Worm (Caenorhabditis elegans) whole organism, young adult: ENCODE results near the gene pro-1.

Source experiments
- B0035.1 ChIP-seq: sonication (generic microtip); optimal IDR thresholded peaks from 2 replicates; lab custom pipeline; 2016; ENCODE audit warnings: missing genetic modification characterization, mild to moderate bottlenecking, missing compliant biosample characterization, missing genotype, missing genetic modification reagents
- B0261.1 ChIP-seq: sonication (generic microtip); optimal IDR thresholded peaks from 2 replicates; lab custom pipeline; 2016; ENCODE audit warnings: mild to moderate bottlenecking, missing genetic modification characterization, moderate library complexity, missing compliant biosample characterization
- B0336.3 ChIP-seq: fragments of 200-800 bp; sonication (Bioruptor generic); IDR thresholded peaks from 2 replicates; pipeline ENCODE4 v1.3.6; 2022; ENCODE audit warnings: missing genetic modification characterization, missing compliant biosample characterization
- D2030.7 ChIP-seq: fragments of 200-800 bp; sonication (Bioruptor generic); IDR thresholded peaks from 2 replicates; pipeline ENCODE4 v1.3.6; 2022; ENCODE audit warnings: missing genetic modification reagents, missing genetic modification characterization, missing compliant biosample characterization
- F10E7.11 ChIP-seq: sonication (generic microtip); optimal IDR thresholded peaks from 2 replicates; lab custom pipeline; 2017; ENCODE audit warnings: mild to moderate bottlenecking, missing genetic modification characterization, moderate library complexity, missing compliant biosample characterization
- F22D6.2 ChIP-seq: sonication (generic microtip); optimal IDR thresholded peaks from 2 replicates; lab custom pipeline; 2016; ENCODE audit warnings: mild to moderate bottlenecking, missing genetic modification characterization, missing compliant biosample characterization
- F33H1.4 ChIP-seq: fragments of 200-800 bp; sonication (Bioruptor generic); IDR thresholded peaks from 2 replicates; pipeline ENCODE4 v1.3.6; 2022; ENCODE audit warnings: missing genetic modification reagents, missing genetic modification characterization, missing compliant biosample characterization
- F39B2.1 ChIP-seq: fragments of 200-800 bp; sonication (Bioruptor generic); IDR thresholded peaks from 2 replicates; pipeline ENCODE4 v1.3.6; 2022; ENCODE audit warnings: missing genetic modification reagents, missing genetic modification characterization, missing compliant biosample characterization
- F52B5.7 ChIP-seq: sonication (generic microtip); optimal IDR thresholded peaks from 2 replicates; lab custom pipeline; 2016; ENCODE audit warnings: mild to moderate bottlenecking, missing genetic modification characterization, missing compliant biosample characterization
- K11D2.4 ChIP-seq: fragments of 200-800 bp; sonication (Bioruptor generic); IDR thresholded peaks from 2 replicates; pipeline ENCODE4 v1.3.6; 2022; ENCODE audit warnings: missing genetic modification reagents, missing genetic modification characterization, missing compliant biosample characterization
- K12H6.12 ChIP-seq: fragments of 200-800 bp; sonication (Bioruptor generic); optimal IDR thresholded peaks from 2 replicates; lab custom pipeline; 2018; ENCODE audit warnings: mild to moderate bottlenecking, missing genetic modification characterization, missing compliant biosample characterization
- T26A5.8 ChIP-seq: sonication (generic microtip); optimal IDR thresholded peaks from 2 replicates; lab custom pipeline; 2016; ENCODE audit warnings: missing genetic modification characterization, missing compliant biosample characterization
- Y53F4B.3 ChIP-seq: fragments of 200-800 bp; sonication (Bioruptor generic); IDR thresholded peaks from 2 replicates; pipeline ENCODE4 v1.3.6; 2022; ENCODE audit warnings: missing genetic modification reagents, missing genetic modification characterization, missing compliant biosample characterization
- Y79H2A.3 ChIP-seq: fragments of 200-800 bp; sonication (Bioruptor generic); conservative IDR thresholded peaks from 2 replicates; pipeline ENCODE4 v1.3.6; 2022; ENCODE audit warnings: missing genetic modification reagents, missing genetic modification characterization, missing compliant biosample characterization
- akir-1 ChIP-seq: fragments of 200-800 bp; sonication (Bioruptor generic); optimal IDR thresholded peaks from 2 replicates; lab custom pipeline; 2018; ENCODE audit warnings: mild to moderate bottlenecking, missing genetic modification characterization, moderate library complexity, missing compliant biosample characterization
- ama-1 ChIP-seq, 3 experiments: fragments of 150-350 bp in 1 of 3; sonication (generic microtip) in 2 of 3; optimal IDR thresholded peaks; 2 replicates each; lab custom pipeline; 2014 to 2018; ENCODE audit warnings: missing biosample characterization in 2 of 3, missing genetic modification characterization in 2 of 3, missing genetic modification reagents in 2 of 3
- attf-5 ChIP-seq: fragments of 200-800 bp; sonication (Bioruptor generic); optimal IDR thresholded peaks from 2 replicates; lab custom pipeline; 2018; ENCODE audit warnings: mild to moderate bottlenecking, missing genetic modification characterization, missing compliant biosample characterization
- ceh-100 ChIP-seq: fragments of 200-800 bp; sonication (Bioruptor generic); IDR thresholded peaks from 2 replicates; pipeline ENCODE4 v1.3.6; 2022; ENCODE audit warnings: missing genetic modification reagents, missing genetic modification characterization, missing compliant biosample characterization
- ceh-27 ChIP-seq: fragments of 200-800 bp; sonication (Bioruptor generic); optimal IDR thresholded peaks from 2 replicates; lab custom pipeline; 2018; ENCODE audit warnings: mild to moderate bottlenecking, missing genetic modification characterization, moderate library complexity, missing compliant biosample characterization
- ceh-91 ChIP-seq: fragments of 200-800 bp; sonication (Bioruptor generic); IDR thresholded peaks from 2 replicates; pipeline ENCODE4 v1.3.6; 2022; ENCODE audit warnings: missing genetic modification reagents, missing genetic modification characterization, missing compliant biosample characterization
- die-1 ChIP-seq: sonication (generic microtip); optimal IDR thresholded peaks from 2 replicates; lab custom pipeline; 2016; ENCODE audit warnings: missing genotype, mild to moderate bottlenecking, missing genetic modification characterization, missing compliant biosample characterization
- dox-1 ChIP-seq: fragments of 200-800 bp; sonication (Bioruptor generic); IDR thresholded peaks from 2 replicates; pipeline ENCODE4 v1.3.6; 2022; ENCODE audit warnings: missing genetic modification reagents, missing genetic modification characterization, missing compliant biosample characterization
- dpff-1 ChIP-seq: sonication (generic microtip); optimal IDR thresholded peaks from 2 replicates; lab custom pipeline; 2017; ENCODE audit warnings: mild to moderate bottlenecking, missing genetic modification characterization, missing compliant biosample characterization
- efl-1 ChIP-seq: fragments of 150-350 bp; optimal IDR thresholded peaks from 2 replicates; lab custom pipeline; 2014; ENCODE audit warnings: missing biosample characterization, missing genetic modification reagents, missing genetic modification characterization
- egl-18 ChIP-seq: fragments of 200-800 bp; sonication (Bioruptor generic); IDR thresholded peaks from 2 replicates; pipeline ENCODE4 v1.3.6; 2022; ENCODE audit warnings: missing genetic modification reagents, missing genetic modification characterization, missing compliant biosample characterization
- ets-4 ChIP-seq: fragments of 200-800 bp; sonication (Bioruptor generic); optimal IDR thresholded peaks from 2 replicates; lab custom pipeline; 2018; ENCODE audit warnings: mild to moderate bottlenecking, missing genetic modification characterization, missing compliant biosample characterization
- hlh-12 ChIP-seq: sonication (generic microtip); optimal IDR thresholded peaks from 2 replicates; lab custom pipeline; 2016; ENCODE audit warnings: missing genetic modification characterization, missing compliant biosample characterization
- hmg-20 ChIP-seq: fragments of 200-800 bp; sonication (Bioruptor generic); IDR thresholded peaks from 2 replicates; pipeline ENCODE4 v1.3.6; 2022; ENCODE audit warnings: missing genetic modification reagents, missing genetic modification characterization, missing compliant biosample characterization
- hsf-1 ChIP-seq: fragments of 200-800 bp; sonication (Bioruptor generic); IDR thresholded peaks from 2 replicates; pipeline ENCODE4 v1.3.6; 2022; ENCODE audit warnings: missing genetic modification reagents, missing genetic modification characterization, missing compliant biosample characterization
- lin-40 ChIP-seq: sonication (generic microtip); optimal IDR thresholded peaks from 2 replicates; lab custom pipeline; 2016; ENCODE audit warnings: missing genetic modification characterization, mild to moderate bottlenecking, missing compliant biosample characterization, missing genotype, missing genetic modification reagents
- lir-1 ChIP-seq: fragments of 200-800 bp; sonication (Bioruptor generic); conservative IDR thresholded peaks from 2 replicates; pipeline ENCODE4 v1.3.6; 2022; ENCODE audit warnings: missing genetic modification reagents, missing genetic modification characterization, missing compliant biosample characterization
- lsl-1 ChIP-seq: fragments of 200-800 bp; sonication (Bioruptor generic); optimal IDR thresholded peaks from 2 replicates; lab custom pipeline; 2018; ENCODE audit warnings: mild to moderate bottlenecking, missing genetic modification characterization, moderate library complexity, missing compliant biosample characterization
- madf-10 ChIP-seq: sonication (generic microtip); optimal IDR thresholded peaks from 2 replicates; lab custom pipeline; 2016; ENCODE audit warnings: mild to moderate bottlenecking, missing genetic modification characterization, missing compliant biosample characterization
- madf-3 ChIP-seq: fragments of 200-800 bp; sonication (Bioruptor generic); IDR thresholded peaks from 2 replicates; pipeline ENCODE4 v1.3.6; 2022; ENCODE audit warnings: missing genetic modification reagents, missing genetic modification characterization, missing compliant biosample characterization
- mcd-1 ChIP-seq: fragments of 200-800 bp; sonication (Bioruptor generic); IDR thresholded peaks from 2 replicates; pipeline ENCODE4 v1.3.6; 2022; ENCODE audit warnings: missing genetic modification reagents, missing genetic modification characterization, missing compliant biosample characterization
- mxl-1 ChIP-seq: sonication (generic microtip); optimal IDR thresholded peaks from 2 replicates; lab custom pipeline; 2016; ENCODE audit warnings: missing genetic modification characterization, missing compliant biosample characterization
- nfyb-1 ChIP-seq: fragments of 200-800 bp; sonication (Bioruptor generic); IDR thresholded peaks from 2 replicates; pipeline ENCODE4 v1.3.6; 2022; ENCODE audit warnings: missing genetic modification reagents, missing genetic modification characterization, missing compliant biosample characterization
- nhr-120 ChIP-seq: fragments of 200-800 bp; sonication (Bioruptor generic); IDR thresholded peaks from 2 replicates; pipeline ENCODE4 v1.3.6; 2022; ENCODE audit warnings: missing genetic modification characterization, missing compliant biosample characterization
- pha-4 ChIP-seq: fragments of 150-350 bp; sonication (generic microtip); optimal IDR thresholded peaks from 2 replicates; lab custom pipeline; 2014; ENCODE audit warnings: missing biosample characterization, missing genetic modification reagents, missing genetic modification characterization
- rpc-1 ChIP-seq, 2 experiments: fragments of 150-350 bp in 1 of 2; sonication (generic microtip) in 1 of 2; optimal IDR thresholded peaks; 2 replicates each; lab custom pipeline; 2014 to 2018; ENCODE audit warnings: missing biosample characterization in 1 of 2, missing genetic modification characterization in 1 of 2, missing genetic modification reagents in 1 of 2, missing genotype in 1 of 2
- sea-2 ChIP-seq: fragments of 200-800 bp; sonication (Bioruptor generic); IDR thresholded peaks from 2 replicates; pipeline ENCODE4 v1.3.6; 2022; ENCODE audit warnings: missing genetic modification characterization, missing compliant biosample characterization
- snpc-1.1 ChIP-seq: sonication (generic microtip); optimal IDR thresholded peaks from 2 replicates; lab custom pipeline; 2017; ENCODE audit warnings: missing genetic modification characterization, mild to moderate bottlenecking, missing compliant biosample characterization, antibody characterized with exemption, moderate library complexity, missing genotype, missing genetic modification reagents; ENCODE audit not compliant: insufficient read depth
- snpc-4 ChIP-seq, 5 experiments: fragments of 150-350 bp in 1 of 5; sonication (generic microtip) in 4 of 5; optimal IDR thresholded peaks; 2 replicates each; lab custom pipeline; 2014 to 2018; ENCODE audit warnings: missing genetic modification characterization in 5 of 5, missing biosample characterization in 3 of 5, antibody characterized with exemption in 2 of 5, mild to moderate bottlenecking in 2 of 5, missing compliant biosample characterization in 2 of 5, missing genotype in 2 of 5, moderate library complexity in 2 of 5, missing genetic modification reagents in 1 of 5
- tbx-9 ChIP-seq: sonication (generic microtip); optimal IDR thresholded peaks from 2 replicates; lab custom pipeline; 2016; ENCODE audit warnings: borderline replicate concordance, missing genetic modification characterization, inconsistent platforms, missing compliant biosample characterization
- tlf-1 ChIP-seq: fragments of 200-800 bp; sonication (Bioruptor generic); optimal IDR thresholded peaks from 2 replicates; lab custom pipeline; 2018; ENCODE audit warnings: mild to moderate bottlenecking, missing genetic modification characterization, missing compliant biosample characterization

Gene pro-1

ce11 chrII:10548778-10549671, 7.2 kb upstream of the pro-1 start (continued):
- TF ChIP-seq rpc-1 (optimal IDR thresholded peaks at IDR 0.05; lab: Kevin White, UChicago) (peak; percentile 2), rpc-1 (tag; optimal IDR thresholded peaks at IDR 0.05; lab: Kevin White, UChicago) (no peak), snpc-1.1 (tag; lab: Kevin White, UChicago) (no peak), lsl-1 (GFP tag; lab: Kevin White, UChicago) (no peak), Y79H2A.3 (GFP tag; lab: Robert Waterston, UW) (no peak), B0035.1 (no peak), lin-40 (peak; percentile 72), lir-1 (GFP tag; lab: Robert Waterston, UW) (peak; percentile 60), ama-1 (optimal IDR thresholded peaks at IDR 0.05; lab: Kevin White, UChicago) (peak; percentile 91), ama-1 (GFP tag; optimal IDR thresholded peaks at IDR 0.05; lab: Kevin White, UChicago) (no peak), mxl-1 (no peak), T26A5.8 (no peak), attf-5 (peak; percentile 63), nfyb-1 (GFP tag; lab: Robert Waterston, UW) (peak; percentile 55; the same call in 1 of the 2 replicates), sea-2 (GFP tag; lab: Robert Waterston, UW) (no peak; the same call in 1 of the 2 replicates), D2030.7 (GFP tag; lab: Robert Waterston, UW) (no peak), F10E7.11 (tag; lab: Kevin White, UChicago) (no peak), F22D6.2 (no peak), egl-18 (no peak), die-1 (tag; lab: Kevin White, UChicago) (no peak), tbx-9 (tag; lab: Kevin White, UChicago) (no peak), Y53F4B.3 (GFP tag; lab: Robert Waterston, UW) (no peak), madf-3 (GFP tag; lab: Robert Waterston, UW) (no peak), madf-10 (tag; lab: Kevin White, UChicago) (peak; percentile 67), ceh-27 (GFP tag; lab: Kevin White, UChicago) (peak; percentile 83), F39B2.1 (0 out of 2 replicates have a peak, but pooled peaks have one; percentile 33), dox-1 (GFP tag; lab: Robert Waterston, UW) (peak; percentile 67), hlh-12 (tag; lab: Kevin White, UChicago) (no peak), F52B5.7 (tag; lab: Kevin White, UChicago) (peak; percentile 51), tlf-1 (peak; percentile 45), hmg-20 (GFP tag; lab: Robert Waterston, UW) (no peak), dpff-1 (no peak), B0261.1 (no peak), efl-1 (GFP tag; lab: Kevin White, UChicago) (no peak), F33H1.4 (0 out of 2 replicates have a peak, but pooled peaks have one; percentile 24), snpc-4 (GFP tag; optimal IDR thresholded peaks at IDR 0.05; lab: Kevin White, UChicago) (no peak), snpc-4 (tag; optimal IDR thresholded peaks at IDR 0.05; lab: Kevin White, UChicago) (peak; percentile 19 to 43 (median 23)), ceh-91 (GFP tag; lab: Robert Waterston, UW) (no peak), mcd-1 (peak; percentile 72), pha-4 (tag; lab: Kevin White, UChicago) (no peak), hsf-1 (GFP tag; lab: Robert Waterston, UW) (peak; percentile 92), ceh-100 (GFP tag; lab: Robert Waterston, UW) (no peak; the same call in 1 of the 2 replicates), ets-4 (GFP tag; lab: Kevin White, UChicago) (peak; percentile 24), B0336.3 (GFP tag; lab: Robert Waterston, UW) (peak; percentile 37; the same call in 1 of the 2 replicates), K11D2.4 (GFP tag; lab: Robert Waterston, UW) (peak; percentile 87), nhr-120 (GFP tag; lab: Robert Waterston, UW) (no peak), K12H6.12 (tag; lab: Kevin White, UChicago) (peak; percentile 90), akir-1 (no peak)
